Worm (Caenorhabditis elegans) whole organism, L4 larva: ENCODE results near the gene F57F4.1.
A peak's percentile ranks its signal among the peaks of the same experiment; 100 is the strongest.

Source experiments
- F49E8.2 ChIP-seq: sonication (generic microtip); optimal IDR thresholded peaks from 2 replicates; lab custom pipeline; 2016; ENCODE audit warnings: missing compliant biosample characterization, mild to moderate bottlenecking, missing genetic modification characterization, borderline replicate concordance
- Y75B8A.6 ChIP-seq: fragments of 200-800 bp; sonication (Bioruptor generic); IDR thresholded peaks from 2 replicates; pipeline ENCODE4 v1.3.6; 2022; ENCODE audit warnings: missing genetic modification reagents, missing genetic modification characterization, missing compliant biosample characterization
- aly-2 ChIP-seq: sonication (generic microtip); optimal IDR thresholded peaks from 2 replicates; lab custom pipeline; 2018; ENCODE audit warnings: missing biosample characterization, missing genetic modification characterization
- ceh-62 ChIP-seq: sonication (generic microtip); optimal IDR thresholded peaks from 2 replicates; lab custom pipeline; 2017; ENCODE audit warnings: missing biosample characterization, missing genetic modification characterization
- ces-1 ChIP-seq: fragments of 150-350 bp; sonication (generic microtip); optimal IDR thresholded peaks from 4 replicates; lab custom pipeline; 2014; ENCODE audit warnings: missing biosample characterization, missing genetic modification reagents, missing genetic modification characterization
- daf-12 ChIP-seq: fragments of 150-350 bp; optimal IDR thresholded peaks from 2 replicates; lab custom pipeline; 2014; ENCODE audit warnings: missing biosample characterization, missing genetic modification reagents, missing genetic modification characterization
- daf-16 ChIP-seq, 3 experiments: sonication (generic microtip); optimal IDR thresholded peaks; 2 replicates each; lab custom pipeline; 2016 to 2017; ENCODE audit warnings: missing genetic modification characterization in 3 of 3, missing genetic modification reagents in 3 of 3, mild to moderate bottlenecking in 2 of 3, missing compliant biosample characterization in 2 of 3, missing biosample characterization in 1 of 3, moderate library complexity in 1 of 3
- daf-19 ChIP-seq: fragments of 200-800 bp; sonication (Bioruptor generic); conservative IDR thresholded peaks from 2 replicates; pipeline ENCODE4 v1.3.6; 2022; ENCODE audit warnings: missing genetic modification characterization, missing compliant biosample characterization
- dmd-6 ChIP-seq: fragments of 200-800 bp; sonication (Bioruptor generic); IDR thresholded peaks from 2 replicates; pipeline ENCODE4 v1.3.6; 2022; ENCODE audit warnings: missing genetic modification reagents, missing genetic modification characterization, missing compliant biosample characterization
- dmd-8 ChIP-seq: fragments of 200-800 bp; sonication (Bioruptor generic); IDR thresholded peaks from 2 replicates; pipeline ENCODE4 v1.3.6; 2022; ENCODE audit warnings: missing genetic modification characterization, missing compliant biosample characterization
- dpl-1 ChIP-seq: fragments of 150-350 bp; optimal IDR thresholded peaks from 2 replicates; lab custom pipeline; 2014; ENCODE audit warnings: missing biosample characterization, missing genetic modification reagents, missing genetic modification characterization
- duxl-1 ChIP-seq: sonication (generic microtip); optimal IDR thresholded peaks from 2 replicates; lab custom pipeline; 2016; ENCODE audit warnings: mild to moderate bottlenecking, missing genetic modification characterization, moderate library complexity, missing compliant biosample characterization; ENCODE audit not compliant: poor library complexity
- dve-1 ChIP-seq: sonication (generic microtip); optimal IDR thresholded peaks from 2 replicates; lab custom pipeline; 2017; ENCODE audit warnings: antibody characterized with exemption, mild to moderate bottlenecking, missing genetic modification characterization, missing compliant biosample characterization; ENCODE audit not compliant: insufficient read depth
- fos-1 ChIP-seq: fragments of 150-350 bp; optimal IDR thresholded peaks from 2 replicates; lab custom pipeline; 2014; ENCODE audit warnings: missing biosample characterization, missing genetic modification characterization
- hlh-11 ChIP-seq: fragments of 200-800 bp; sonication (Bioruptor generic); optimal IDR thresholded peaks from 2 replicates; lab custom pipeline; 2018; ENCODE audit warnings: mild to moderate bottlenecking, missing genetic modification characterization, missing compliant biosample characterization
- hlh-30 ChIP-seq: sonication (generic microtip); optimal IDR thresholded peaks from 2 replicates; lab custom pipeline; 2017; ENCODE audit warnings: antibody characterized with exemption, mild to moderate bottlenecking, missing genetic modification characterization, missing compliant biosample characterization; ENCODE audit not compliant: insufficient read depth
- lin-13 ChIP-seq: fragments of 150-350 bp; optimal IDR thresholded peaks from 2 replicates; lab custom pipeline; 2014; ENCODE audit warnings: missing biosample characterization, missing genetic modification reagents, missing genetic modification characterization
- lin-38 ChIP-seq: fragments of 200-800 bp; sonication (Bioruptor generic); IDR thresholded peaks from 2 replicates; pipeline ENCODE4 v1.3.6; 2022; ENCODE audit warnings: missing genetic modification reagents, missing genetic modification characterization, missing compliant biosample characterization
- lsy-2 ChIP-seq, 2 experiments: fragments of 150-350 bp in 1 of 2; sonication (generic microtip) in 1 of 2; optimal IDR thresholded peaks; 2 replicates each; lab custom pipeline; 2014 to 2017; ENCODE audit warnings: missing biosample characterization in 2 of 2, missing genetic modification characterization in 2 of 2
- mep-1 ChIP-seq: fragments of 150-350 bp; sonication (generic microtip); optimal IDR thresholded peaks from 3 replicates; lab custom pipeline; 2014; ENCODE audit warnings: missing biosample characterization, missing genetic modification characterization
- mes-2 ChIP-seq: sonication (generic microtip); optimal IDR thresholded peaks from 2 replicates; lab custom pipeline; 2016; ENCODE audit warnings: missing genotype, mild to moderate bottlenecking, missing genetic modification characterization, missing compliant biosample characterization; ENCODE audit not compliant: poor library complexity, severe bottlenecking
- mxl-2 ChIP-seq: fragments of 200-800 bp; sonication (Bioruptor generic); conservative IDR thresholded peaks from 2 replicates; pipeline ENCODE4 v1.3.6; 2022; ENCODE audit warnings: missing genetic modification reagents, missing genetic modification characterization, missing compliant biosample characterization
- nhr-10 ChIP-seq: fragments of 150-350 bp; optimal IDR thresholded peaks from 2 replicates; lab custom pipeline; 2014; ENCODE audit warnings: missing biosample characterization, missing genetic modification characterization
- nhr-11 ChIP-seq: fragments of 150-350 bp; optimal IDR thresholded peaks from 2 replicates; lab custom pipeline; 2014; ENCODE audit warnings: missing biosample characterization, missing genetic modification characterization
- nhr-25 ChIP-seq: sonication (generic microtip); optimal IDR thresholded peaks from 2 replicates; lab custom pipeline; 2017; ENCODE audit warnings: missing genetic modification characterization, mild to moderate bottlenecking, missing compliant biosample characterization, antibody characterized with exemption, moderate library complexity, borderline replicate concordance; ENCODE audit not compliant: insufficient read depth
- nhr-28 ChIP-seq: fragments of 150-350 bp; optimal IDR thresholded peaks from 2 replicates; lab custom pipeline; 2014; ENCODE audit warnings: missing biosample characterization, missing genetic modification characterization
- nhr-48 ChIP-seq: sonication (generic microtip); optimal IDR thresholded peaks from 2 replicates; lab custom pipeline; 2016; ENCODE audit warnings: mild to moderate bottlenecking, missing genetic modification characterization, missing compliant biosample characterization
- pha-4 ChIP-seq, 2 experiments: fragments of 150-350 bp in 1 of 2; fragments of 200-800 bp in 1 of 2; sonication (Bioruptor generic) in 1 of 2; IDR thresholded peaks in 1 of 2; optimal IDR thresholded peaks in 1 of 2; 2 replicates each; pipeline versions ENCODE4 v1.3.6 to Lab custom; 2014 to 2022; ENCODE audit warnings: missing genetic modification characterization in 2 of 2, missing genetic modification reagents in 2 of 2, missing biosample characterization in 1 of 2, missing compliant biosample characterization in 1 of 2
- php-3 ChIP-seq: fragments of 200-800 bp; sonication (Bioruptor generic); IDR thresholded peaks from 2 replicates; pipeline ENCODE4 v1.3.6; 2022; ENCODE audit warnings: missing genetic modification reagents, missing genetic modification characterization, missing compliant biosample characterization
- pqm-1 ChIP-seq: sonication (generic microtip); optimal IDR thresholded peaks from 2 replicates; lab custom pipeline; 2017; ENCODE audit warnings: missing biosample characterization, missing genetic modification characterization
- sdz-12 ChIP-seq: fragments of 200-800 bp; sonication (Bioruptor generic); optimal IDR thresholded peaks from 2 replicates; lab custom pipeline; 2018; ENCODE audit warnings: mild to moderate bottlenecking, missing genetic modification characterization, missing compliant biosample characterization
- snpc-4 ChIP-seq: fragments of 150-350 bp; optimal IDR thresholded peaks from 2 replicates; lab custom pipeline; 2014; ENCODE audit warnings: missing biosample characterization, missing genetic modification characterization
- spr-3 ChIP-seq: fragments of 200-800 bp; sonication (Bioruptor generic); optimal IDR thresholded peaks from 2 replicates; lab custom pipeline; 2018; ENCODE audit warnings: mild to moderate bottlenecking, missing genetic modification characterization, missing compliant biosample characterization
- tra-1 ChIP-seq: fragments of 200-800 bp; sonication (Bioruptor generic); IDR thresholded peaks from 2 replicates; pipeline ENCODE4 v1.3.6; 2022; ENCODE audit warnings: missing genetic modification reagents, missing genetic modification characterization, missing compliant biosample characterization
- unc-39 ChIP-seq: sonication (generic microtip); optimal IDR thresholded peaks from 2 replicates; lab custom pipeline; 2017; ENCODE audit warnings: missing biosample characterization, missing genetic modification characterization
- unc-62 ChIP-seq, 3 experiments: fragments of 150-350 bp in 1 of 3; sonication (generic microtip); optimal IDR thresholded peaks in 2 of 3; peaks in 1 of 3; 1 replicate in 1 of 3; 2 replicates in 2 of 3; lab custom pipeline; 2014 to 2017; ENCODE audit warnings: missing biosample characterization in 3 of 3, missing genetic modification characterization in 3 of 3, missing genetic modification reagents in 3 of 3, missing genotype in 1 of 3
- zag-1 ChIP-seq: fragments of 150-350 bp; optimal IDR thresholded peaks from 2 replicates; lab custom pipeline; 2014; ENCODE audit warnings: missing biosample characterization, missing genetic modification characterization
- zfp-2 ChIP-seq: sonication (generic microtip); optimal IDR thresholded peaks from 2 replicates; lab custom pipeline; 2016; ENCODE audit warnings: mild to moderate bottlenecking, missing genetic modification characterization, missing compliant biosample characterization

F57F4.1 gene

DNA sequence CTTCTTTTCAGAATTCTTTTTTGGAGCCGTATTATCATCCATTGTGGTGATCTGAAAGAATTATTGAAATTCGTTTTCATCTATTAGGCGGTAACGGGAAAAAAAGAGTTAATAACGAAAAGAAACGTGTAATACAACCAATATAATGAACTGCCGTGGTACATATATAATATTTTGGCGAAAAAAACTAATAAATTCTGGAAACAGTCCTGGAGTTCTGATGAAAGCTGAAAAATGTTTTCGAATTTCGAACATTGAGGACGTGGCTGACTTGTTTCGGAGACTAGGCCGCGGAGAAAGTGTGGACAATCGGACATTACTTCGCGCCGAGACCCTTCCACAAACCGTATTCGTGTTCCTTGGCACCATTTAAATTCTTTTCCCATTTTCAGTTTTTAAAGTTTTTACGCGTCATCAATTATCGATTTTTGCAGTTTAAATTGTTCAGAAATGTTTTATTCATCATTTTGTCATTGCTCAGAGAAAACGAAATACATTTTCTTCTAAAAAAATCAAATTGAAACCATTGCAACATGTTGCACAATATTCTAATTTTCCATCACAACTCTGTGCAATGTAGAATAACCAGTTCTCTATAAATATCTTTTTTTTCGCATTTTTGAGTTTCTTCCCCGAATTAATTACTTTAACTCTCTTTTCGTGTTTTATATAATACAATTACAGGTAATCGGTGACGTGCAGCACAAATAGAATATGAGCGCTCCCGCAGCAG lies 43.3 kb downstream of the F57F4.1 start, which contains the start of the genes gad-1 and erfa-1 (continued):
- TF ChIP-seq dpl-1 = peak; percentile 65
- TF ChIP-seq dmd-8 = no peak
- TF ChIP-seq sdz-12 (GFP tag; lab: Kevin White, UChicago) = no peak
- peak in 1 of 2 experiments; percentile 57 for TF ChIP-seq unc-62 (GFP tag; optimal IDR thresholded peaks at IDR 0.05 in 1 of 2; lab: Kevin White, UChicago)
- TF ChIP-seq unc-62 (tag; optimal IDR thresholded peaks at IDR 0.05; lab: Kevin White, UChicago) = no peak
- TF ChIP-seq mep-1 (tag; lab: Kevin White, UChicago) = peak; percentile 62
- TF ChIP-seq unc-39 (tag; lab: Kevin White, UChicago) = no peak
- no peak for TF ChIP-seq daf-16 (GFP tag; optimal IDR thresholded peaks at IDR 0.05; lab: Kevin White, UChicago)
- peak; percentile 51 for TF ChIP-seq daf-16 (tag; optimal IDR thresholded peaks at IDR 0.05; lab: Kevin White, UChicago)
- TF ChIP-seq snpc-4 (tag; lab: Kevin White, UChicago) = no peak
- peak; percentile 48 for TF ChIP-seq nhr-11
- TF ChIP-seq nhr-48 = no peak
- TF ChIP-seq ceh-62 (tag; lab: Kevin White, UChicago) = no peak

DNA sequence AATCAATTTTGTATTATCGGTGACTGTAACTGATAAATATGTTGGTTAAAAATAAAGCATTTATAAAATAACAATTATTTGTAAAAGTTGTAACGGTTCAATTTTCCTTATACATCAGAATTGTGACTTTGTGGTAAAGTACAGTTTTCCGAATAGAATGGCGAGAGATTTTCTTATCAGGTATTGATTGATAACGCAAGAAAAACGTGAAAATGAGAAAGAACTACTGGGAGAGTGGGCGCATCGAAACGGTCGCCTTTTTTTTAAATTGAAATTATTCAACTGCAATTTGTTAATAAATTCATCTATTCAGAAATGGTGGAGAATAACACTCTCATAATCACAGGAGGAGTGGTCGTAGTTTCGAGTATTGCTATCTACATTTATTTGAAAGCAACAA lies 46.1 kb downstream of the F57F4.1 start, which contains the start of gene hpo-19:
TSS of gene hpo-19 (plus strand) at position 314 of the 400 bp plus-strand sequence.
- TF ChIP-seq dmd-6 (GFP tag; lab: Robert Waterston, UW) (no peak), hlh-11 (tag; lab: Kevin White, UChicago) (no peak), F49E8.2 (tag; lab: Kevin White, UChicago) (no peak), pha-4 (GFP tag; IDR thresholded peaks at IDR 0.05; lab: Robert Waterston, UW) (peak; percentile 26; the same call in 1 of the 2 replicates), pha-4 (tag; optimal IDR thresholded peaks at IDR 0.05; lab: Kevin White, UChicago) (no peak), mes-2 (peak; percentile 23), daf-12 (tag; lab: Kevin White, UChicago) (no peak), dve-1 (tag; lab: Kevin White, UChicago) (peak; percentile 21), tra-1 (GFP tag; lab: Robert Waterston, UW) (no peak), pqm-1 (tag; lab: Kevin White, UChicago) (peak; percentile 31), lsy-2 (tag; optimal IDR thresholded peaks at IDR 0.05; lab: Kevin White, UChicago) (no peak), nhr-28 (tag; lab: Kevin White, UChicago) (peak; percentile 25), daf-16 (GFP tag; optimal IDR thresholded peaks at IDR 0.05; lab: Kevin White, UChicago) (no peak), daf-16 (tag; optimal IDR thresholded peaks at IDR 0.05; lab: Kevin White, UChicago) (peak; percentile 43), Y75B8A.6 (GFP tag; lab: Robert Waterston, UW) (no peak), lin-13 (peak; percentile 16)

DNA sequence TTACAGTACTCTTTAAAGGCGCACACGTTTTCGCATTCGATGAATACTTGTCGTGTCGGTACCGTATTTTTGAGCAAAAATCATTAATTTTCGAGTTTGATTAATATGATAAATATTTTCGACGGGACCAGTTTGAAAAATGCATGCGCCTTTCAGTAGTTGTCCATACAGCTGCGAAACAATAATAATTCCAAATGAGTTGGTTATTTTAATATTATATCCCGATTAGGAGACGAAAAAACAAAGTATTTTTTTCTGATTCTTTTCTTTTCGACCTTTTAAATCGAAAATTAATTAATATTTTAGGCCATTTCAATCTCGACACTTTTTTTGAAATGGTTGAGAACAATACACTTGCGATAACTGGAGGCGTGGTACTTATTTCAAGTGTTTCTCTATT lies 48.3 kb downstream of the F57F4.1 start, which contains the start of gene T05H4.4:
TSS of gene T05H4.4 (plus strand) at position 301 of the 400 bp plus-strand sequence.
- no peak for TF ChIP-seq aly-2 (tag; lab: Kevin White, UChicago)
- no peak for TF ChIP-seq ces-1 (GFP tag; lab: Kevin White, UChicago)
- TF ChIP-seq dmd-8 = no peak
- no peak for TF ChIP-seq pha-4 (GFP tag; IDR thresholded peaks at IDR 0.05; lab: Robert Waterston, UW)
- TF ChIP-seq pha-4 (tag; optimal IDR thresholded peaks at IDR 0.05; lab: Kevin White, UChicago) = no peak
- no peak for TF ChIP-seq fos-1
- TF ChIP-seq zag-1 (tag; lab: Kevin White, UChicago) = no peak
- no peak for TF ChIP-seq dpl-1

ce11 chrV:6441613-6442012 lies 51.4 kb downstream of the F57F4.1 start, which contains the start of gene T05H4.15:
T05H4.15 (minus strand) TSS chrV:6441713.
- TF ChIP-seq nhr-48 = no peak
- TF ChIP-seq mep-1 (tag; lab: Kevin White, UChicago) = no peak
- no peak for TF ChIP-seq spr-3 (GFP tag; lab: Kevin White, UChicago)
- no peak for TF ChIP-seq hlh-30
- TF ChIP-seq lin-38 (GFP tag; lab: Robert Waterston, UW) = no peak
- TF ChIP-seq nhr-25 (tag; lab: Kevin White, UChicago) = no peak
- TF ChIP-seq zfp-2 (tag; lab: Kevin White, UChicago) = no peak
- no peak for TF ChIP-seq php-3 (GFP tag; lab: Robert Waterston, UW)
- TF ChIP-seq mxl-2 (GFP tag; lab: Robert Waterston, UW) = no peak
- no peak for TF ChIP-seq aly-2 (tag; lab: Kevin White, UChicago)
- TF ChIP-seq nhr-10 (tag; lab: Kevin White, UChicago) = no peak
- TF ChIP-seq daf-19 (GFP tag; lab: Robert Waterston, UW) = no peak
- no peak for TF ChIP-seq duxl-1 (tag; lab: Kevin White, UChicago)
